Worm (Caenorhabditis elegans) whole organism, L3 larva: ENCODE data around the gene C38D4.10.

Experiments
- ama-1 ChIP-seq: fragments of 150-350 bp; optimal IDR thresholded peaks from 2 replicates; lab custom pipeline; 2018
- ceh-82 ChIP-seq: fragments of 150-350 bp; optimal IDR thresholded peaks from 2 replicates; lab custom pipeline; 2014; ENCODE audit warnings: missing biosample characterization, missing genetic modification characterization
- elt-3 ChIP-seq, 3 experiments: fragments of 150-350 bp in 1 of 3; sonication (generic microtip) in 2 of 3; optimal IDR thresholded peaks; 2 replicates in 2 of 3; 4 replicates in 1 of 3; lab custom pipeline; 2014 to 2017; ENCODE audit warnings: missing biosample characterization in 3 of 3, missing genetic modification characterization in 3 of 3
- lin-15B ChIP-seq: fragments of 150-350 bp; optimal IDR thresholded peaks from 2 replicates; lab custom pipeline; 2014; ENCODE audit warnings: missing biosample characterization, missing genetic modification characterization
- nhr-11 ChIP-seq: fragments of 150-350 bp; optimal IDR thresholded peaks from 2 replicates; lab custom pipeline; 2014; ENCODE audit warnings: missing biosample characterization, missing genetic modification characterization
- nhr-28 ChIP-seq: fragments of 150-350 bp; optimal IDR thresholded peaks from 2 replicates; lab custom pipeline; 2014; ENCODE audit warnings: missing biosample characterization, missing genetic modification characterization
- pha-4 ChIP-seq: fragments of 150-350 bp; optimal IDR thresholded peaks from 2 replicates; lab custom pipeline; 2014; ENCODE audit warnings: missing biosample characterization, missing genetic modification reagents, missing genetic modification characterization
- snpc-4 ChIP-seq: fragments of 150-350 bp; optimal IDR thresholded peaks from 2 replicates; lab custom pipeline; 2014; ENCODE audit warnings: missing biosample characterization, missing genetic modification characterization
- ztf-11 ChIP-seq: fragments of 150-350 bp; optimal IDR thresholded peaks from 2 replicates; lab custom pipeline; 2014; ENCODE audit warnings: missing biosample characterization, missing genetic modification characterization

ce11 chrIII:4740820-4741219 is 41.5 kb upstream of the C38D4.10 start:
- TF ChIP-seq pha-4 (tag; lab: Kevin White, UChicago): no peak
- no peak for TF ChIP-seq ztf-11
- TF ChIP-seq snpc-4: no peak
- no peak for TF ChIP-seq nhr-28 (tag; lab: Kevin White, UChicago)
- no peak for TF ChIP-seq ama-1
- no peak for TF ChIP-seq ceh-82 (tag; lab: Kevin White, UChicago)
- TF ChIP-seq lin-15B (tag; lab: Kevin White, UChicago): no peak
- TF ChIP-seq elt-3 (tag; optimal IDR thresholded peaks at IDR 0.05; lab: Kevin White, UChicago): no peak
- no peak for TF ChIP-seq nhr-11
